In genomic region chr3R:20633984-20634446, dm6 we compare ENCODE assay signal across 1 fruit fly cellular context.
TF ChIP-seq lines count a peak whose summit lies in the region.

No protein-coding gene starts in this region.

TF ChIP-seq in whole organism, embryonic, 481 proteins besides CTCF, POLR2A, EP300 and RAD21 (continued from another document and continues in another):
- TF ChIP-seq Mad (GFP tag; optimal IDR thresholded peaks at IDR 0.05; lab: Kevin White, UChicago) = peak; percentile 26
- TF ChIP-seq D19A (tag; optimal IDR thresholded peaks at IDR 0.05; lab: Kevin White, UChicago) = peak; percentile 100
- TF ChIP-seq Ets65A (GFP tag; lab: Kevin White, UChicago) = peak; percentile 93
- no peak for TF ChIP-seq CG16813 (GFP tag; IDR thresholded peaks at IDR 0.05; lab: Robert Waterston, UW; ENCODE audit: partially characterized antibody)
- no peak for TF ChIP-seq Neu2 (GFP tag; optimal IDR thresholded peaks at IDR 0.05; lab: Kevin White, UChicago; ENCODE audit: borderline replicate concordance)
- 0 out of 2 replicates have a peak, but pooled peaks have one; percentile 13 for TF ChIP-seq dimm (GFP tag; IDR thresholded peaks at IDR 0.05; lab: Robert Waterston, UW)
- peak; percentile 55; the same call in 1 of the 2 replicates for TF ChIP-seq MBD-R2 (GFP tag; IDR thresholded peaks at IDR 0.05; lab: Robert Waterston, UW)
- TF ChIP-seq E2f1 (GFP tag; IDR thresholded peaks at IDR 0.05; lab: Robert Waterston, UW) = peak; percentile 58; the same call in 1 of the 2 replicates
- peak; percentile 50 for TF ChIP-seq NC2α (GFP tag; optimal IDR thresholded peaks at IDR 0.05; lab: Kevin White, UChicago)
- no peak for TF ChIP-seq Opbp (GFP tag; IDR thresholded peaks at IDR 0.05; lab: Robert Waterston, UW; ENCODE audit: partially characterized antibody)
- TF ChIP-seq tll (GFP tag; optimal IDR thresholded peaks at IDR 0.05; lab: Kevin White, UChicago) = no peak
- TF ChIP-seq tin (GFP tag; optimal IDR thresholded peaks at IDR 0.05; lab: Kevin White, UChicago) = peak; percentile 63
- TF ChIP-seq CG13123 (GFP tag; optimal IDR thresholded peaks at IDR 0.05; lab: Kevin White, UChicago) = peak; percentile 56
- TF ChIP-seq repo (GFP tag; optimal IDR thresholded peaks at IDR 0.05; lab: Kevin White, UChicago) = peak; percentile 12
- peak; percentile 25 for TF ChIP-seq vfl (GFP tag; optimal IDR thresholded peaks at IDR 0.05; lab: Kevin White, UChicago)
- TF ChIP-seq wdn (GFP tag; IDR thresholded peaks at IDR 0.05; lab: Robert Waterston, UW) = 0 out of 2 replicates have a peak, but pooled peaks have one; percentile 12
- no peak for TF ChIP-seq zen (tag; optimal IDR thresholded peaks at IDR 0.05; lab: Kevin White, UChicago)
- TF ChIP-seq Stat92E (GFP tag; optimal IDR thresholded peaks at IDR 0.05; lab: Kevin White, UChicago) = peak in 1 of 3 experiments; percentile 10
- no peak for TF ChIP-seq Elba2 (GFP tag; optimal IDR thresholded peaks at IDR 0.05; lab: Kevin White, UChicago)
- TF ChIP-seq CG30403 (GFP tag; optimal IDR thresholded peaks at IDR 0.05; lab: Kevin White, UChicago) = peak; percentile 79
- peak; percentile 47; the same call in 1 of the 2 replicates for TF ChIP-seq CG31224 (GFP tag; IDR thresholded peaks at IDR 0.05; lab: Robert Waterston, UW)
- TF ChIP-seq CG1602 (GFP tag; optimal IDR thresholded peaks at IDR 0.05; lab: Kevin White, UChicago) = peak; percentile 59
- TF ChIP-seq CG9727 (GFP tag; optimal IDR thresholded peaks at IDR 0.05; lab: Kevin White, UChicago) = no peak
- peak; percentile 57 for TF ChIP-seq Ssrp (tag; optimal IDR thresholded peaks at IDR 0.05; lab: Kevin White, UChicago)
- peak; percentile 64 for TF ChIP-seq Sry-δ (GFP tag; optimal IDR thresholded peaks at IDR 0.05; lab: Kevin White, UChicago)
- 0 out of 2 replicates have a peak, but pooled peaks have one; percentile 24 for TF ChIP-seq peb (GFP tag; IDR thresholded peaks at IDR 0.05; lab: Robert Waterston, UW)
- TF ChIP-seq CG17802 (tag; optimal IDR thresholded peaks at IDR 0.05; lab: Kevin White, UChicago) = no peak
- no peak for TF ChIP-seq mld (GFP tag; IDR thresholded peaks at IDR 0.05; lab: Robert Waterston, UW; ENCODE audit: partially characterized antibody)
- peak; percentile 46; the same call in 1 of the 2 replicates for TF ChIP-seq chm (GFP tag; IDR thresholded peaks at IDR 0.05; lab: Robert Waterston, UW)
- no peak for TF ChIP-seq ash1 (GFP tag; optimal IDR thresholded peaks at IDR 0.05; lab: Kevin White, UChicago)
- peak; percentile 43 for TF ChIP-seq fd3F (GFP tag; optimal IDR thresholded peaks at IDR 0.05; lab: Kevin White, UChicago)
- TF ChIP-seq so (GFP tag; IDR thresholded peaks at IDR 0.05; lab: Robert Waterston, UW) = peak; percentile 78; the same call in 2 of the 3 replicates
- TF ChIP-seq CG10267 (tag; optimal IDR thresholded peaks at IDR 0.05; lab: Kevin White, UChicago) = no peak
- no peak for TF ChIP-seq H15 (GFP tag; IDR thresholded peaks at IDR 0.05; lab: Robert Waterston, UW)
- TF ChIP-seq sisA (GFP tag; IDR thresholded peaks at IDR 0.05; lab: Robert Waterston, UW) = peak; percentile 70
- TF ChIP-seq CG7357 (GFP tag; IDR thresholded peaks at IDR 0.05; lab: Robert Waterston, UW) = peak; percentile 47; the same call in 1 of the 3 replicates
- TF ChIP-seq CG14710 (tag; optimal IDR thresholded peaks at IDR 0.05; lab: Kevin White, UChicago) = no peak
- peak; percentile 67 for TF ChIP-seq ranshi (GFP tag; IDR thresholded peaks at IDR 0.05; lab: Robert Waterston, UW)
- TF ChIP-seq jigr1 (GFP tag; IDR thresholded peaks at IDR 0.05; lab: Robert Waterston, UW) = no peak
- peak; percentile 43 for TF ChIP-seq CG11398 (GFP tag; optimal IDR thresholded peaks at IDR 0.05; lab: Kevin White, UChicago)
- TF ChIP-seq jumu (GFP tag; optimal IDR thresholded peaks at IDR 0.05; lab: Kevin White, UChicago) = peak; percentile 69
- TF ChIP-seq NK7.1 (GFP tag; optimal IDR thresholded peaks at IDR 0.05; lab: Kevin White, UChicago) = peak; percentile 39
- peak; percentile 44; the same call in 1 of the 2 replicates for TF ChIP-seq CG17612 (GFP tag; IDR thresholded peaks at IDR 0.05; lab: Robert Waterston, UW)
- TF ChIP-seq wor (GFP tag; IDR thresholded peaks at IDR 0.05; lab: Robert Waterston, UW) = peak; percentile 50
- TF ChIP-seq H2.0 (GFP tag; IDR thresholded peaks at IDR 0.05; lab: Robert Waterston, UW) = peak; percentile 64
- TF ChIP-seq Max (GFP tag; optimal IDR thresholded peaks at IDR 0.05; lab: Kevin White, UChicago) = peak; percentile 16
- no peak for TF ChIP-seq CG1233 (GFP tag; optimal IDR thresholded peaks at IDR 0.05; lab: Kevin White, UChicago)
- peak; percentile 34; the same call in 1 of the 2 replicates for TF ChIP-seq danr (GFP tag; IDR thresholded peaks at IDR 0.05; lab: Robert Waterston, UW)
- peak; percentile 80 for TF ChIP-seq ind (GFP tag; optimal IDR thresholded peaks at IDR 0.05; lab: Kevin White, UChicago)
- no peak for TF ChIP-seq CG7745 (tag; optimal IDR thresholded peaks at IDR 0.05; lab: Kevin White, UChicago)
- TF ChIP-seq CG16779 (GFP tag; IDR thresholded peaks at IDR 0.05; lab: Robert Waterston, UW) = no peak
- no peak for TF ChIP-seq CG12071 (GFP tag; optimal IDR thresholded peaks at IDR 0.05; lab: Kevin White, UChicago)
- peak; percentile 77 for TF ChIP-seq CG4424 (GFP tag; optimal IDR thresholded peaks at IDR 0.05; lab: Kevin White, UChicago)
- peak; percentile 58 for TF ChIP-seq Chrac-16 (GFP tag; optimal IDR thresholded peaks at IDR 0.05; lab: Kevin White, UChicago)
- no peak; the same call in 1 of the 2 replicates for TF ChIP-seq CG13287 (GFP tag; IDR thresholded peaks at IDR 0.05; lab: Robert Waterston, UW; ENCODE audit: partially characterized antibody)
- peak; percentile 24; the same call in 1 of the 2 replicates for TF ChIP-seq cas (GFP tag; IDR thresholded peaks at IDR 0.05; lab: Robert Waterston, UW)
- TF ChIP-seq pnt (GFP tag; optimal IDR thresholded peaks at IDR 0.05; lab: Kevin White, UChicago) = peak; percentile 44
- TF ChIP-seq Mes4 (GFP tag; optimal IDR thresholded peaks at IDR 0.05; lab: Kevin White, UChicago) = peak; percentile 71
- peak; percentile 78 for TF ChIP-seq CHES-1-like (GFP tag; optimal IDR thresholded peaks at IDR 0.05; lab: Kevin White, UChicago)
- TF ChIP-seq Taf1 (GFP tag; IDR thresholded peaks at IDR 0.05; lab: Robert Waterston, UW) = 0 out of 2 replicates have a peak, but pooled peaks have one; percentile 47
- no peak for TF ChIP-seq Myb (GFP tag; optimal IDR thresholded peaks at IDR 0.05; lab: Kevin White, UChicago)
- peak; percentile 64 for TF ChIP-seq Bteb2 (GFP tag; optimal IDR thresholded peaks at IDR 0.05; lab: Kevin White, UChicago)
- no peak for TF ChIP-seq dan (GFP tag; IDR thresholded peaks at IDR 0.05; lab: Robert Waterston, UW)
- TF ChIP-seq CG12942 (GFP tag; optimal IDR thresholded peaks at IDR 0.05; lab: Kevin White, UChicago) = peak; percentile 68
- peak; percentile 43; the same call in 1 of the 2 replicates for TF ChIP-seq CG4404 (GFP tag; IDR thresholded peaks at IDR 0.05; lab: Robert Waterston, UW)
- TF ChIP-seq Side (GFP tag; optimal IDR thresholded peaks at IDR 0.05; lab: Kevin White, UChicago) = peak; percentile 50
- TF ChIP-seq Spps (tag; optimal IDR thresholded peaks at IDR 0.05; lab: Kevin White, UChicago) = peak; percentile 31
- TF ChIP-seq CG32532 (GFP tag; IDR thresholded peaks at IDR 0.05; lab: Robert Waterston, UW) = peak; percentile 66
- peak; percentile 78 for TF ChIP-seq Fer1 (GFP tag; optimal IDR thresholded peaks at IDR 0.05; lab: Kevin White, UChicago)
- 0 out of 2 replicates have a peak, but pooled peaks have one; percentile 41 for TF ChIP-seq dati (GFP tag; IDR thresholded peaks at IDR 0.05; lab: Robert Waterston, UW)
- TF ChIP-seq en (GFP tag; optimal IDR thresholded peaks at IDR 0.05; lab: Kevin White, UChicago) = peak; percentile 6
- TF ChIP-seq CG15696 (tag; optimal IDR thresholded peaks at IDR 0.05; lab: Kevin White, UChicago) = peak; percentile 35
- TF ChIP-seq cato (GFP tag; optimal IDR thresholded peaks at IDR 0.05; lab: Kevin White, UChicago; ENCODE audit: borderline replicate concordance) = peak; percentile 32
- TF ChIP-seq cad (GFP tag; optimal IDR thresholded peaks at IDR 0.05; lab: Kevin White, UChicago) = no peak
- TF ChIP-seq Atf6 (GFP tag; IDR thresholded peaks at IDR 0.05; lab: Robert Waterston, UW) = peak; percentile 75; the same call in 1 of the 2 replicates
- peak; percentile 27 for TF ChIP-seq CG16815 (GFP tag; optimal IDR thresholded peaks at IDR 0.05; lab: Kevin White, UChicago)
- TF ChIP-seq toy (GFP tag; IDR thresholded peaks at IDR 0.05; lab: Robert Waterston, UW) = no peak
- TF ChIP-seq CG4617 (GFP tag; optimal IDR thresholded peaks at IDR 0.05; lab: Kevin White, UChicago; ENCODE audit: borderline replicate concordance) = peak; percentile 70
- TF ChIP-seq BtbVII (GFP tag; optimal IDR thresholded peaks at IDR 0.05; lab: Kevin White, UChicago) = peak; percentile 68
- peak; percentile 70 for TF ChIP-seq CG34376 (GFP tag; optimal IDR thresholded peaks at IDR 0.05; lab: Kevin White, UChicago)
- TF ChIP-seq cwo (GFP tag; optimal IDR thresholded peaks at IDR 0.05; lab: Kevin White, UChicago) = no peak
- TF ChIP-seq Aef1 (GFP tag; IDR thresholded peaks at IDR 0.05; lab: Robert Waterston, UW) = peak; percentile 84
- TF ChIP-seq CG9876 (GFP tag; optimal IDR thresholded peaks at IDR 0.05; lab: Kevin White, UChicago) = peak; percentile 39
- no peak for TF ChIP-seq lov (optimal IDR thresholded peaks at IDR 0.05; lab: Kevin White, UChicago)
- TF ChIP-seq lov (GFP tag; IDR thresholded peaks at IDR 0.05; lab: Robert Waterston, UW) = 0 out of 3 replicates have a peak, but pooled peaks have one; percentile 65
- peak; percentile 48 for TF ChIP-seq E2f2 (GFP tag; IDR thresholded peaks at IDR 0.05; lab: Robert Waterston, UW)
- peak; percentile 62 for TF ChIP-seq zfh1 (GFP tag; IDR thresholded peaks at IDR 0.05; lab: Robert Waterston, UW)
- TF ChIP-seq ap (GFP tag; IDR thresholded peaks at IDR 0.05; lab: Robert Waterston, UW) = 0 out of 2 replicates have a peak, but pooled peaks have one; percentile 12
- peak; percentile 34 for TF ChIP-seq CG12104 (GFP tag; optimal IDR thresholded peaks at IDR 0.05; lab: Kevin White, UChicago)
- TF ChIP-seq crol (GFP tag; IDR thresholded peaks at IDR 0.05; lab: Robert Waterston, UW) = peak; percentile 89
- TF ChIP-seq CG3995 (GFP tag; optimal IDR thresholded peaks at IDR 0.05; lab: Kevin White, UChicago) = peak; percentile 41
- no peak for TF ChIP-seq run (tag; optimal IDR thresholded peaks at IDR 0.05; lab: Kevin White, UChicago)
- TF ChIP-seq her (GFP tag; optimal IDR thresholded peaks at IDR 0.05; lab: Kevin White, UChicago) = peak; percentile 74
- peak; percentile 63 for TF ChIP-seq dmrt11E (tag; optimal IDR thresholded peaks at IDR 0.05; lab: Kevin White, UChicago)
- no peak for TF ChIP-seq unc-4 (GFP tag; IDR thresholded peaks at IDR 0.05; lab: Robert Waterston, UW; ENCODE audit: partially characterized antibody)
- TF ChIP-seq lbe (GFP tag; optimal IDR thresholded peaks at IDR 0.05; lab: Kevin White, UChicago) = peak; percentile 39
- TF ChIP-seq CG1792 (GFP tag; optimal IDR thresholded peaks at IDR 0.05; lab: Kevin White, UChicago) = peak; percentile 47
- TF ChIP-seq CG17568 (GFP tag; optimal IDR thresholded peaks at IDR 0.05; lab: Kevin White, UChicago) = no peak
- TF ChIP-seq gsb (GFP tag; IDR thresholded peaks at IDR 0.05; lab: Robert Waterston, UW) = 0 out of 2 replicates have a peak, but pooled peaks have one; percentile 33
- no peak for TF ChIP-seq HmgD (GFP tag; optimal IDR thresholded peaks at IDR 0.05; lab: Kevin White, UChicago)
- TF ChIP-seq CG13424 (tag; optimal IDR thresholded peaks at IDR 0.05; lab: Kevin White, UChicago) = peak; percentile 72
- TF ChIP-seq CG1603 (tag; optimal IDR thresholded peaks at IDR 0.05; lab: Kevin White, UChicago) = no peak
- TF ChIP-seq CG7786 (GFP tag; optimal IDR thresholded peaks at IDR 0.05; lab: Kevin White, UChicago) = peak; percentile 79
- peak; percentile 64 for TF ChIP-seq CG12155 (GFP tag; optimal IDR thresholded peaks at IDR 0.05; lab: Kevin White, UChicago)
- TF ChIP-seq D (optimal IDR thresholded peaks at IDR 0.05; lab: Kevin White, UChicago) = no peak
- peak; percentile 42 for TF ChIP-seq D (GFP tag; optimal IDR thresholded peaks at IDR 0.05; lab: Kevin White, UChicago)
- TF ChIP-seq dm (GFP tag; optimal IDR thresholded peaks at IDR 0.05; lab: Kevin White, UChicago) = peak; percentile 54
- TF ChIP-seq CG6683 (GFP tag; optimal IDR thresholded peaks at IDR 0.05; lab: Kevin White, UChicago) = peak; percentile 37
- peak; percentile 52 for TF ChIP-seq ara (GFP tag; IDR thresholded peaks at IDR 0.05; lab: Robert Waterston, UW)
- peak; percentile 72 for TF ChIP-seq seq (GFP tag; IDR thresholded peaks at IDR 0.05; lab: Robert Waterston, UW)
- peak; percentile 77 for TF ChIP-seq CG13624 (GFP tag; optimal IDR thresholded peaks at IDR 0.05; lab: Kevin White, UChicago)
- peak; percentile 22 for TF ChIP-seq CG18476 (GFP tag; optimal IDR thresholded peaks at IDR 0.05; lab: Kevin White, UChicago)
- TF ChIP-seq Antp (GFP tag; optimal IDR thresholded peaks at IDR 0.05; lab: Kevin White, UChicago) = peak; percentile 84
- peak; percentile 29; the same call in 1 of the 3 replicates for TF ChIP-seq CG2199 (GFP tag; IDR thresholded peaks at IDR 0.05; lab: Robert Waterston, UW)
- 0 out of 2 replicates have a peak, but pooled peaks have one; percentile 6 for TF ChIP-seq Oaz (GFP tag; IDR thresholded peaks at IDR 0.05; lab: Robert Waterston, UW)
- no peak for TF ChIP-seq CG6175 (GFP tag; IDR thresholded peaks at IDR 0.05; lab: Robert Waterston, UW)
- TF ChIP-seq Dip3 (GFP tag; optimal IDR thresholded peaks at IDR 0.05; lab: Kevin White, UChicago) = peak; percentile 46
- TF ChIP-seq CG2116 (GFP tag; optimal IDR thresholded peaks at IDR 0.05; lab: Kevin White, UChicago) = peak; percentile 22
- peak; percentile 47 for TF ChIP-seq NC2β (GFP tag; optimal IDR thresholded peaks at IDR 0.05; lab: Kevin White, UChicago)
- peak; percentile 23 for TF ChIP-seq Adf1 (GFP tag; IDR thresholded peaks at IDR 0.05; lab: Robert Waterston, UW)
- peak; percentile 78 for TF ChIP-seq CG8944 (GFP tag; optimal IDR thresholded peaks at IDR 0.05; lab: Kevin White, UChicago)
- TF ChIP-seq Ravus (GFP tag; IDR thresholded peaks at IDR 0.05; lab: Robert Waterston, UW) = peak; percentile 21
- TF ChIP-seq CG14014 (GFP tag; IDR thresholded peaks at IDR 0.05; lab: Robert Waterston, UW) = peak; percentile 68
- TF ChIP-seq Kr (GFP tag; optimal IDR thresholded peaks at IDR 0.05; lab: Kevin White, UChicago) = peak; percentile 14
- peak; percentile 29 for TF ChIP-seq CG14965 (GFP tag; optimal IDR thresholded peaks at IDR 0.05; lab: Kevin White, UChicago; ENCODE audit: borderline replicate concordance)
- peak; percentile 64 for TF ChIP-seq YL-1 (GFP tag; optimal IDR thresholded peaks at IDR 0.05; lab: Kevin White, UChicago)
- peak; percentile 45 for TF ChIP-seq ems (GFP tag; optimal IDR thresholded peaks at IDR 0.05; lab: Kevin White, UChicago)
